Worm (Caenorhabditis elegans) whole organism, L2 larva: ENCODE data around the gene prp-40.

Source experiments
- C34F6.9 ChIP-seq: fragments of 150-350 bp; optimal IDR thresholded peaks from 2 replicates; lab custom pipeline; 2014; ENCODE audit warnings: missing biosample characterization, missing genetic modification characterization
- F13H6.1 ChIP-seq: sonication (generic microtip); optimal IDR thresholded peaks from 2 replicates; lab custom pipeline; 2016; ENCODE audit warnings: missing genetic modification characterization, missing compliant biosample characterization
- R02D3.7 ChIP-seq: fragments of 150-350 bp; optimal IDR thresholded peaks from 2 replicates; lab custom pipeline; 2014; ENCODE audit warnings: missing biosample characterization, missing genetic modification characterization
- Y55F3AM.14 ChIP-seq: fragments of 200-800 bp; sonication (Bioruptor generic); optimal IDR thresholded peaks from 2 replicates; lab custom pipeline; 2018; ENCODE audit warnings: mild to moderate bottlenecking, missing genetic modification characterization, missing compliant biosample characterization
- ZK546.5 ChIP-seq: sonication (generic microtip); optimal IDR thresholded peaks from 2 replicates; lab custom pipeline; 2017; ENCODE audit warnings: missing biosample characterization, missing genetic modification characterization
- aly-2 ChIP-seq: fragments of 150-350 bp; optimal IDR thresholded peaks from 2 replicates; lab custom pipeline; 2014; ENCODE audit warnings: missing biosample characterization, missing genetic modification characterization
- ama-1 ChIP-seq: fragments of 150-350 bp; optimal IDR thresholded peaks from 2 replicates; lab custom pipeline; 2018; ENCODE audit warnings: inconsistent platforms
- ceh-16 ChIP-seq: fragments of 150-350 bp; optimal IDR thresholded peaks from 2 replicates; lab custom pipeline; 2014; ENCODE audit warnings: missing biosample characterization, missing genetic modification characterization
- ceh-82 ChIP-seq: fragments of 150-350 bp; optimal IDR thresholded peaks from 2 replicates; lab custom pipeline; 2014; ENCODE audit warnings: missing biosample characterization, missing genetic modification characterization
- crh-2 ChIP-seq: sonication (generic microtip); optimal IDR thresholded peaks from 2 replicates; lab custom pipeline; 2017; ENCODE audit warnings: missing biosample characterization, missing genetic modification characterization
- egl-27 ChIP-seq: sonication (generic microtip); optimal IDR thresholded peaks from 3 replicates; lab custom pipeline; 2017; ENCODE audit warnings: missing biosample characterization, missing genetic modification reagents, missing genetic modification characterization
- elt-1 ChIP-seq: fragments of 150-350 bp; optimal IDR thresholded peaks from 2 replicates; lab custom pipeline; 2014; ENCODE audit warnings: missing biosample characterization, missing genetic modification characterization
- gmeb-1 ChIP-seq: fragments of 150-350 bp; optimal IDR thresholded peaks from 2 replicates; lab custom pipeline; 2014; ENCODE audit warnings: missing biosample characterization, missing genetic modification characterization
- lin-13 ChIP-seq: fragments of 150-350 bp; optimal IDR thresholded peaks from 2 replicates; lab custom pipeline; 2014; ENCODE audit warnings: missing biosample characterization, missing genetic modification reagents, missing genetic modification characterization
- lsy-2 ChIP-seq, 2 experiments: fragments of 150-350 bp in 1 of 2; sonication (generic microtip) in 1 of 2; optimal IDR thresholded peaks; 2 replicates each; lab custom pipeline; 2014 to 2017; ENCODE audit warnings: missing biosample characterization in 2 of 2, missing genetic modification characterization in 2 of 2
- mab-5 ChIP-seq: fragments of 150-350 bp; optimal IDR thresholded peaks from 2 replicates; lab custom pipeline; 2014; ENCODE audit warnings: missing biosample characterization, missing genetic modification characterization
- mbf-1 ChIP-seq: sonication (generic microtip); optimal IDR thresholded peaks from 2 replicates; lab custom pipeline; 2017; ENCODE audit warnings: missing biosample characterization, missing genetic modification characterization
- mdl-1 ChIP-seq, 2 experiments: fragments of 150-350 bp in 1 of 2; sonication (generic microtip) in 1 of 2; optimal IDR thresholded peaks; 2 replicates each; lab custom pipeline; 2017; ENCODE audit warnings: missing biosample characterization in 2 of 2, missing genetic modification characterization in 2 of 2
- nhr-129 ChIP-seq: fragments of 150-350 bp; optimal IDR thresholded peaks from 2 replicates; lab custom pipeline; 2014; ENCODE audit warnings: missing biosample characterization, missing genetic modification characterization
- nhr-23 ChIP-seq: fragments of 150-350 bp; optimal IDR thresholded peaks from 2 replicates; lab custom pipeline; 2014; ENCODE audit warnings: missing biosample characterization, missing genetic modification reagents, missing genetic modification characterization
- nhr-237 ChIP-seq: fragments of 150-350 bp; optimal IDR thresholded peaks from 2 replicates; lab custom pipeline; 2014; ENCODE audit warnings: missing biosample characterization, missing genetic modification characterization
- nhr-25 ChIP-seq: fragments of 150-350 bp; sonication (generic microtip); optimal IDR thresholded peaks from 3 replicates; lab custom pipeline; 2014; ENCODE audit warnings: missing biosample characterization, missing genetic modification characterization
- nhr-6 ChIP-seq: fragments of 150-350 bp; optimal IDR thresholded peaks from 2 replicates; lab custom pipeline; 2014; ENCODE audit warnings: missing biosample characterization, missing genetic modification characterization
- nhr-77 ChIP-seq: fragments of 150-350 bp; optimal IDR thresholded peaks from 2 replicates; lab custom pipeline; 2014; ENCODE audit warnings: missing biosample characterization, missing genetic modification characterization
- peb-1 ChIP-seq: fragments of 150-350 bp; optimal IDR thresholded peaks from 2 replicates; lab custom pipeline; 2014; ENCODE audit warnings: missing biosample characterization, missing genetic modification characterization
- skn-1 ChIP-seq: sonication (generic microtip); optimal IDR thresholded peaks from 2 replicates; lab custom pipeline; 2017; ENCODE audit warnings: missing biosample characterization, missing genetic modification characterization
- sma-3 ChIP-seq: sonication (generic microtip); optimal IDR thresholded peaks from 2 replicates; lab custom pipeline; 2016; ENCODE audit warnings: missing genetic modification reagents, missing genetic modification characterization, missing compliant biosample characterization
- sma-9 ChIP-seq, 2 experiments: fragments of 150-350 bp in 1 of 2; sonication (generic microtip) in 1 of 2; optimal IDR thresholded peaks; 2 replicates each; lab custom pipeline; 2014 to 2016; ENCODE audit warnings: missing genetic modification characterization in 2 of 2, mild to moderate bottlenecking in 1 of 2, missing biosample characterization in 1 of 2, missing compliant biosample characterization in 1 of 2, missing genetic modification reagents in 1 of 2, moderate library complexity in 1 of 2
- snpc-4 ChIP-seq: fragments of 150-350 bp; optimal IDR thresholded peaks from 2 replicates; lab custom pipeline; 2014; ENCODE audit warnings: missing biosample characterization, missing genetic modification characterization
- unc-39 ChIP-seq: fragments of 150-350 bp; optimal IDR thresholded peaks from 2 replicates; lab custom pipeline; 2014; ENCODE audit warnings: missing biosample characterization, missing genetic modification characterization
- unc-55 ChIP-seq: fragments of 150-350 bp; sonication (generic microtip); optimal IDR thresholded peaks from 3 replicates; lab custom pipeline; 2014; ENCODE audit warnings: missing biosample characterization, missing genetic modification reagents, missing genetic modification characterization
- unc-62 ChIP-seq: fragments of 150-350 bp; optimal IDR thresholded peaks from 2 replicates; lab custom pipeline; 2014; ENCODE audit warnings: missing biosample characterization, missing genetic modification reagents, missing genetic modification characterization
- zag-1 ChIP-seq: fragments of 150-350 bp; optimal IDR thresholded peaks from 2 replicates; lab custom pipeline; 2014; ENCODE audit warnings: missing biosample characterization, missing genetic modification characterization
- ztf-11 ChIP-seq: sonication (generic microtip); optimal IDR thresholded peaks from 2 replicates; lab custom pipeline; 2017; ENCODE audit warnings: missing biosample characterization, missing genetic modification characterization
- ztf-4 ChIP-seq: fragments of 150-350 bp; optimal IDR thresholded peaks from 2 replicates; lab custom pipeline; 2014; ENCODE audit warnings: missing biosample characterization, missing genetic modification characterization

prp-40 gene

DNA sequence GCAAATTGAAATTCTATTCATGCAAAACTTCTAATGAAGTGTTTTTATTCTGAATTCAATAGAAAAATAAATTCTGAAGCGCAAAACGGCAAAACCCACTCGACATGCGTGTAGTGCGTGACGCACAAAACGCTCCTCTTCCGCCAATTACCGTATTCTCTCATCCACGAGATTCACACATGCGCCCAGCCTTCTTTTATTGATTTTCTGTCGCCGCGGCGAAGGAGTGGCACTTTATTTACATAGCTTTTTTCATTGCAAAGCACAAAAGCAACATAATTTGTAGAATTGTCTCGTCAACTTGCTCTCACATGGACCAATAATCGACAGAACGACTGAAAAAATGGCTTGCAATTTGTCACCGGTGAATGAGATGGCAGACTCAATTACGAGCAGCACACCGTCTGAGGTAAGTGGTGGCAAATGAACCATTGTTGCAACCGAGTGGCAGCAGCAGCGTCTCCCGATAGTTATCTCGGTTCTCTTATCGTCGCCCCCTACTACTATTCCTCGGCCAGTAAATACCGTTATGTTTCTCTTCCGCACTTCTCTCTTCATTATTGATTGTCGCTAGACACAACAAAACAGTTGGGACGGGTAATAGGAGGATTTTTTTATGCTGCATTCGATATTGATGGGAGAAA, 24.3 kb downstream of the prp-40 start, which contains the start of gene unc-16 (continued):
- TF ChIP-seq nhr-129 (tag; lab: Kevin White, UChicago) (peak; percentile 85), ceh-16 (no peak), mbf-1 (tag; lab: Kevin White, UChicago) (no peak), crh-2 (tag; lab: Kevin White, UChicago) (peak; percentile 89), nhr-77 (no peak), ama-1 (lab: Kevin White, UChicago) (peak; percentile 84), lin-13 (peak; percentile 69), sma-3 (GFP tag; lab: Kevin White, UChicago) (peak; percentile 80), F13H6.1 (tag; lab: Kevin White, UChicago) (peak; percentile 91), R02D3.7 (tag; lab: Kevin White, UChicago) (no peak), ztf-11 (tag; lab: Kevin White, UChicago) (no peak), skn-1 (tag; lab: Kevin White, UChicago) (no peak), nhr-23 (tag; lab: Kevin White, UChicago) (no peak), C34F6.9 (peak; percentile 98), nhr-25 (tag; lab: Kevin White, UChicago) (peak; percentile 84), Y55F3AM.14 (GFP tag; lab: Kevin White, UChicago) (peak; percentile 2)

DNA sequence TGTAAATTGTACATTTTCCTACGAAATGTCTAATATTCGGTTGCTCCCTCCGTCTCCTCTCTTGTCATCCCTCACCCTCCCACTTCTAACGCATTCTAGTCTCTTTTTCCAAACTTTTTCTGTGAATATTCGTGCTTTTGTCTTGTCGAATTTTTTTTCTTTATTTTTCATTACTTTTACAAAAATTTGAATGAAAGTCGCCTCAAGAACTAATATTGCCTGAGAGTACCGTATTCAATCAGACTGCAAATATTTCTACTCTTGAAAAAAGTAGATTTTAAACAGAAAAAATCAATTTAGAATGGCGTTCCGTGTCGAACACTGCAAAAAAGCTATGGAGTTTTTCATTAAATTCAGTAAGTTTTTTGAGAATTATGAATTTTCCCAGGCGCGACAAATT, 34.4 kb downstream of the prp-40 start, which contains the start of gene ZK1098.11:
ZK1098.11 (plus strand) TSS at position 301 of the 400 bp plus-strand sequence.
- TF ChIP-seq gmeb-1 (tag; lab: Kevin White, UChicago) (no peak), Y55F3AM.14 (GFP tag; lab: Kevin White, UChicago) (no peak), ztf-11 (tag; lab: Kevin White, UChicago) (no peak)

DNA sequence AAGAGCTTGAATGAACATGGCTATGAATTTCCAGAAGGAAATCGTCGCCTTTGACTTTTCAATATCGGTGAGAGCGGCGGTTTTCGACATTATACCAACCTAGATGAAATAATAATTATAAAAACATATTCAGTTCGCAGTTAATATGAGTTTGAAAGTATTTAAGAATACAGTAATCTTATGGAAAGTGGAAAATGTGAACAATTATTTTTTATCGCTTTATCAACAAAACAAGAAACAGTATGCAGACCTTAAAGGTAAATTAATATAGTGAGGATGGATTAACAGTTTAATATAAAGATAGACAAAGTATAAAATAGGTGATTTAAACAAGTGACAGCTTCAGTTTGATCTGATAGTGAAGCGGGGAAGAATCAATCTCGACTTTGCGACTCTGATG, 36.6 kb downstream of the prp-40 start, which contains the start of gene C48B4.6:
C48B4.6 (minus strand) TSS at position 101 of the 400 bp plus-strand sequence.
- TF ChIP-seq snpc-4, result no peak
- no peak for TF ChIP-seq R02D3.7 (tag; lab: Kevin White, UChicago)
- TF ChIP-seq egl-27 (tag; lab: Kevin White, UChicago), result no peak
- no peak for TF ChIP-seq Y55F3AM.14 (GFP tag; lab: Kevin White, UChicago)
- no peak for TF ChIP-seq zag-1 (tag; lab: Kevin White, UChicago)
- TF ChIP-seq peb-1 (tag; lab: Kevin White, UChicago), result no peak
- TF ChIP-seq mdl-1 (tag; optimal IDR thresholded peaks at IDR 0.05; lab: Kevin White, UChicago), result no peak
- TF ChIP-seq nhr-237 (tag; lab: Kevin White, UChicago), result no peak
- no peak for TF ChIP-seq unc-62 (GFP tag; lab: Kevin White, UChicago)
- TF ChIP-seq lin-13, result no peak
- TF ChIP-seq C34F6.9, result no peak
- TF ChIP-seq unc-55 (GFP tag; lab: Kevin White, UChicago), result no peak

ce11 chrIII:9559381-9559881, 37.6 kb downstream of the prp-40 start, which contains the start of gene C48B4.7:
C48B4.7 (minus strand) TSS chrIII:9559431.
- TF ChIP-seq mab-5 (tag; lab: Kevin White, UChicago) (no peak), zag-1 (tag; lab: Kevin White, UChicago) (no peak), nhr-6 (no peak)
- TF ChIP-seq, all 48 proteins: peak for 0

ce11 chrIII:9561158-9561557, 39.3 kb downstream of the prp-40 start, which contains the start of gene C48B4.8:
C48B4.8 (minus strand) TSS chrIII:9561258.
- no peak for TF ChIP-seq unc-39 (tag; lab: Kevin White, UChicago)
- no peak for TF ChIP-seq gmeb-1 (tag; lab: Kevin White, UChicago)
- TF ChIP-seq lsy-2 (tag; optimal IDR thresholded peaks at IDR 0.05; lab: Kevin White, UChicago), result no peak
- TF ChIP-seq nhr-77, result no peak
- no peak for TF ChIP-seq Y55F3AM.14 (GFP tag; lab: Kevin White, UChicago)
- no peak for TF ChIP-seq ZK546.5 (tag; lab: Kevin White, UChicago)
- TF ChIP-seq ceh-16, result no peak
- TF ChIP-seq skn-1 (tag; lab: Kevin White, UChicago), result no peak
- no peak for TF ChIP-seq zag-1 (tag; lab: Kevin White, UChicago)
- no peak for TF ChIP-seq aly-2
- no peak for TF ChIP-seq sma-9 (GFP tag; optimal IDR thresholded peaks at IDR 0.05; lab: Kevin White, UChicago)
- TF ChIP-seq sma-9 (tag; optimal IDR thresholded peaks at IDR 0.05; lab: Kevin White, UChicago), result no peak
- no peak for TF ChIP-seq ztf-4
- no peak for TF ChIP-seq C34F6.9
- TF ChIP-seq sma-3 (GFP tag; lab: Kevin White, UChicago), result no peak
- no peak for TF ChIP-seq nhr-6
- no peak for TF ChIP-seq ztf-11 (tag; lab: Kevin White, UChicago)
- no peak for TF ChIP-seq elt-1 (tag; lab: Kevin White, UChicago)
- TF ChIP-seq ceh-82 (tag; lab: Kevin White, UChicago), result no peak
- TF ChIP-seq, all 48 proteins: peak for 0
